Fruit fly (Drosophila melanogaster): Measurements from ENCODE around the gene CG6834.

The CG6834 gene

dm6 chr3R:11663441-11663840, 24.5 kb downstream of the CG6834 start (continued):
- TF ChIP-seq tll (GFP tag; optimal IDR thresholded peaks at IDR 0.05) (no peak), Ptx1 (GFP tag; IDR thresholded peaks at IDR 0.05) (peak; percentile 62), D19A (tag; optimal IDR thresholded peaks at IDR 0.05) (peak; percentile 50), CG17361 (GFP tag; IDR thresholded peaks at IDR 0.05) (peak; percentile 64; the same call in 2 of the 3 replicates), fru (optimal IDR thresholded peaks at IDR 0.05) (no peak), esg (GFP tag; conservative IDR thresholded peaks at IDR 0.05) (peak; percentile 26; the same call in 1 of the 2 replicates), sr (GFP tag; IDR thresholded peaks at IDR 0.05) (no peak), CG8089 (GFP tag; optimal IDR thresholded peaks at IDR 0.05) (no peak), CG9797 (GFP tag; optimal IDR thresholded peaks at IDR 0.05) (no peak), shn (GFP tag; optimal IDR thresholded peaks at IDR 0.05) (no peak), CG12219 (GFP tag; optimal IDR thresholded peaks at IDR 0.05) (peak; percentile 4), bcd (GFP tag; optimal IDR thresholded peaks at IDR 0.05) (peak; percentile 7), pita (GFP tag; optimal IDR thresholded peaks at IDR 0.05) (no peak), CTCF (GFP tag; optimal IDR thresholded peaks at IDR 0.05) (no peak), pan (optimal IDR thresholded peaks at IDR 0.05) (no peak), pan (GFP tag; optimal IDR thresholded peaks at IDR 0.05 in 1 of 2, IDR thresholded peaks at IDR 0.05 in 1 of 2) (peak in 1 of 2 experiments; percentile 50), BEAF-32 (GFP tag; optimal IDR thresholded peaks at IDR 0.05) (no peak), CG16815 (GFP tag; optimal IDR thresholded peaks at IDR 0.05) (no peak), lbe (GFP tag; optimal IDR thresholded peaks at IDR 0.05) (no peak), CG2116 (GFP tag; optimal IDR thresholded peaks at IDR 0.05) (no peak), CG10147 (GFP tag; optimal IDR thresholded peaks at IDR 0.05) (no peak), CG9215 (GFP tag; IDR thresholded peaks at IDR 0.05) (no peak), lola (GFP tag; optimal IDR thresholded peaks at IDR 0.05) (peak in 1 of 3 experiments; percentile 7), dmrt11E (tag; optimal IDR thresholded peaks at IDR 0.05) (no peak), CG10959 (GFP tag; IDR thresholded peaks at IDR 0.05) (no peak), phol (tag; optimal IDR thresholded peaks at IDR 0.05) (peak; percentile 61), CG17829 (tag; optimal IDR thresholded peaks at IDR 0.05) (peak; percentile 47), CG18011 (GFP tag; optimal IDR thresholded peaks at IDR 0.05) (no peak), jumu (GFP tag; optimal IDR thresholded peaks at IDR 0.05) (no peak), CG2199 (GFP tag; IDR thresholded peaks at IDR 0.05) (no peak), ewg (GFP tag; optimal IDR thresholded peaks at IDR 0.05) (peak; percentile 6), CG6683 (GFP tag; optimal IDR thresholded peaks at IDR 0.05) (no peak), CG13775 (GFP tag; optimal IDR thresholded peaks at IDR 0.05) (no peak), lov (optimal IDR thresholded peaks at IDR 0.05) (no peak), lov (GFP tag; IDR thresholded peaks at IDR 0.05) (no peak), ssp (GFP tag; IDR thresholded peaks at IDR 0.05) (no peak), Vsx1 (GFP tag; optimal IDR thresholded peaks at IDR 0.05) (no peak), CG2712 (tag; optimal IDR thresholded peaks at IDR 0.05) (peak; percentile 57), Lhr (GFP tag; optimal IDR thresholded peaks at IDR 0.05) (no peak), CG7745 (tag; optimal IDR thresholded peaks at IDR 0.05) (no peak), ind (GFP tag; optimal IDR thresholded peaks at IDR 0.05) (peak; percentile 34), CG1529 (GFP tag; optimal IDR thresholded peaks at IDR 0.05) (no peak), Xbp1 (GFP tag; optimal IDR thresholded peaks at IDR 0.05) (peak; percentile 35), zen (tag; optimal IDR thresholded peaks at IDR 0.05) (no peak), CG13123 (GFP tag; optimal IDR thresholded peaks at IDR 0.05) (no peak), pros (GFP tag; optimal IDR thresholded peaks at IDR 0.05) (no peak), CG15073 (GFP tag; optimal IDR thresholded peaks at IDR 0.05) (no peak), klu (GFP tag; IDR thresholded peaks at IDR 0.05) (no peak), ap (GFP tag; IDR thresholded peaks at IDR 0.05) (no peak), Hr51 (GFP tag; optimal IDR thresholded peaks at IDR 0.05) (peak in 1 of 2 experiments; percentile 83), lmd (GFP tag; IDR thresholded peaks at IDR 0.05) (peak; percentile 52), ci (GFP tag; IDR thresholded peaks at IDR 0.05) (0 out of 3 replicates have a peak, but pooled peaks have one; percentile 21)
